Fruit fly (Drosophila melanogaster) whole organism, adult: ENCODE data around the gene CG9257.

Experiments used
- CG11617 ChIP-seq: fragments of 200-800 bp; sonication (Bioruptor generic); optimal IDR thresholded peaks from 2 replicates; lab custom pipeline; 2017; ENCODE audit warnings: mild to moderate bottlenecking, missing biosample characterization, missing genetic modification reagents, missing genetic modification characterization
- CG12768 ChIP-seq: fragments of 200-800 bp; sonication (Bioruptor generic); optimal IDR thresholded peaks from 2 replicates; lab custom pipeline; 2017; ENCODE audit warnings: missing biosample characterization, missing genetic modification characterization, mild to moderate bottlenecking, moderate library complexity, missing genetic modification reagents
- CG14711 ChIP-seq: fragments of 200-800 bp; sonication (Bioruptor generic); optimal IDR thresholded peaks from 2 replicates; lab custom pipeline; 2018; ENCODE audit warnings: missing biosample characterization, mild to moderate bottlenecking, missing genetic modification characterization, moderate library complexity
- CG1620 ChIP-seq: fragments of 200-800 bp; sonication (Bioruptor generic); optimal IDR thresholded peaks from 2 replicates; lab custom pipeline; 2016; ENCODE audit warnings: missing biosample characterization, missing genetic modification characterization
- CG33017 ChIP-seq: fragments of 200-800 bp; sonication (Bioruptor generic); optimal IDR thresholded peaks from 2 replicates; lab custom pipeline; 2018; ENCODE audit warnings: missing biosample characterization, mild to moderate bottlenecking, missing genetic modification characterization, moderate library complexity
- CG5204 ChIP-seq: fragments of 200-800 bp; sonication (Bioruptor generic); optimal IDR thresholded peaks from 2 replicates; lab custom pipeline; 2016; ENCODE audit warnings: missing biosample characterization, missing genetic modification characterization
- CG7045 ChIP-seq: fragments of 200-800 bp; sonication (Bioruptor generic); optimal IDR thresholded peaks from 2 replicates; lab custom pipeline; 2017; ENCODE audit warnings: missing biosample characterization, mild to moderate bottlenecking, missing genetic modification characterization
- CG7101 ChIP-seq: fragments of 200-800 bp; sonication (Bioruptor generic); optimal IDR thresholded peaks from 2 replicates; lab custom pipeline; 2018; ENCODE audit warnings: missing biosample characterization, mild to moderate bottlenecking, missing genetic modification characterization, moderate library complexity
- Clk ChIP-seq: fragments of 200-800 bp; sonication (Bioruptor generic); optimal IDR thresholded peaks from 2 replicates; lab custom pipeline; 2017; ENCODE audit warnings: missing biosample characterization, missing genetic modification characterization
- Crg-1 ChIP-seq: fragments of 200-800 bp; sonication (Bioruptor generic); optimal IDR thresholded peaks from 2 replicates; lab custom pipeline; 2016; ENCODE audit warnings: missing biosample characterization, missing genetic modification characterization
- Hr96 ChIP-seq: fragments of 200-800 bp; sonication (Bioruptor generic); optimal IDR thresholded peaks from 2 replicates; lab custom pipeline; 2016; ENCODE audit warnings: missing biosample characterization, missing genetic modification characterization
- Mnt ChIP-seq: fragments of 200-800 bp; sonication (Bioruptor generic); optimal IDR thresholded peaks from 2 replicates; lab custom pipeline; 2016; ENCODE audit warnings: missing biosample characterization, mild to moderate bottlenecking, missing genetic modification characterization
- bab1 ChIP-seq: fragments of 200-800 bp; sonication (Bioruptor generic); optimal IDR thresholded peaks from 3 replicates; lab custom pipeline; 2019; ENCODE audit warnings: missing biosample characterization, mild to moderate bottlenecking, missing genetic modification characterization, moderate library complexity
- cic ChIP-seq: fragments of 200-800 bp; sonication (Bioruptor generic); optimal IDR thresholded peaks from 2 replicates; lab custom pipeline; 2017; ENCODE audit warnings: missing biosample characterization, mild to moderate bottlenecking, missing genetic modification characterization, moderate library complexity
- cnc ChIP-seq, 2 experiments: fragments of >200 bp; optimal IDR thresholded peaks; 2 replicates each; lab custom pipeline; 2017
- kay ChIP-seq: fragments of 200-800 bp; sonication (Bioruptor generic); peaks from one replicate; lab custom pipeline; 2016; ENCODE audit warnings: missing biosample characterization, missing genetic modification characterization, borderline replicate concordance
- ovo ChIP-seq: fragments of 200-800 bp; sonication (Bioruptor generic); optimal IDR thresholded peaks from 2 replicates; lab custom pipeline; 2016; ENCODE audit warnings: missing biosample characterization, missing genetic modification characterization
- pad ChIP-seq: fragments of 200-800 bp; sonication (Bioruptor generic); optimal IDR thresholded peaks from 3 replicates; lab custom pipeline; 2017; ENCODE audit warnings: missing biosample characterization, missing genetic modification characterization, mild to moderate bottlenecking, moderate library complexity, missing genetic modification reagents
- tj ChIP-seq: fragments of 200-800 bp; sonication (Bioruptor generic); optimal IDR thresholded peaks from 3 replicates; lab custom pipeline; 2017; ENCODE audit warnings: missing biosample characterization, mild to moderate bottlenecking, missing genetic modification characterization, moderate library complexity
- toe ChIP-seq: fragments of 200-800 bp; sonication (Bioruptor generic); optimal IDR thresholded peaks from 2 replicates; lab custom pipeline; 2016; ENCODE audit warnings: missing biosample characterization, missing genetic modification characterization

The CG9257 gene

dm6 chr2L:21102399-21103108 lies at the start of gene CG9257:
Gene CG9257, plus strand, starts transcription at chr2L:21102743.
- TF ChIP-seq kay (GFP tag; lab: Kevin White, UChicago) = no peak
- TF ChIP-seq CG11617 (GFP tag; lab: Kevin White, UChicago) = peak; percentile 17
- peak; percentile 10 for TF ChIP-seq CG7101 (tag; lab: Kevin White, UChicago)
- TF ChIP-seq CG1620 (GFP tag; lab: Kevin White, UChicago) = no peak
- no peak for TF ChIP-seq CG7045
- TF ChIP-seq toe (GFP tag; lab: Kevin White, UChicago) = no peak
- peak; percentile 99 for TF ChIP-seq Mnt (GFP tag; lab: Kevin White, UChicago)
- TF ChIP-seq Crg-1 (GFP tag; lab: Kevin White, UChicago) = no peak
- no peak for TF ChIP-seq cnc (optimal IDR thresholded peaks at IDR 0.05; lab: Kevin White, UChicago)
- peak; percentile 33 for TF ChIP-seq CG5204 (GFP tag; lab: Kevin White, UChicago)

dm6 chr2L:21052783-21053463 lies 49.6 kb upstream of the CG9257 start, which contains the start of gene Itgbn:
Gene Itgbn, plus strand, starts transcription at chr2L:21053033.
- peak; percentile 48 for TF ChIP-seq Mnt (GFP tag; lab: Kevin White, UChicago)
- no peak for TF ChIP-seq kay (GFP tag; lab: Kevin White, UChicago)

- no peak for TF ChIP-seq ovo (GFP tag; lab: Kevin White, UChicago)
- no peak for TF ChIP-seq cic (GFP tag; lab: Kevin White, UChicago)
- no peak for TF ChIP-seq CG5204 (GFP tag; lab: Kevin White, UChicago)
- TF ChIP-seq Mnt (GFP tag; lab: Kevin White, UChicago) = no peak
- no peak for TF ChIP-seq CG7101 (tag; lab: Kevin White, UChicago)
- no peak for TF ChIP-seq bab1 (GFP tag; lab: Kevin White, UChicago)
- peak; percentile 62 for TF ChIP-seq kay (GFP tag; lab: Kevin White, UChicago)
Observed at dm6 chr2L:21053623-21054022, 48.9 kb upstream of the CG9257 start.

dm6 chr2L:21061591-21061990 lies 41.0 kb upstream of the CG9257 start:
- no peak for TF ChIP-seq CG7045
- TF ChIP-seq Clk = no peak

- TF ChIP-seq cic (GFP tag; lab: Kevin White, UChicago) = no peak
Observed at dm6 chr2L:21062611-21063010, 39.9 kb upstream of the CG9257 start.

dm6 chr2L:21065889-21066288 lies 36.7 kb upstream of the CG9257 start:
- TF ChIP-seq Hr96 (GFP tag; lab: Kevin White, UChicago) = no peak
- TF ChIP-seq tj (GFP tag; lab: Kevin White, UChicago) = peak; percentile 58
- no peak for TF ChIP-seq CG7101 (tag; lab: Kevin White, UChicago)
- no peak for TF ChIP-seq cic (GFP tag; lab: Kevin White, UChicago)

dm6 chr2L:21067137-21067536 lies 35.4 kb upstream of the CG9257 start:
- TF ChIP-seq CG12768 (GFP tag; lab: Kevin White, UChicago) (no peak), Hr96 (GFP tag; lab: Kevin White, UChicago) (no peak), Crg-1 (GFP tag; lab: Kevin White, UChicago) (no peak), cnc (optimal IDR thresholded peaks at IDR 0.05; lab: Kevin White, UChicago) (no peak), CG33017 (tag; lab: Kevin White, UChicago) (no peak), Clk (no peak), tj (GFP tag; lab: Kevin White, UChicago) (no peak), Mnt (GFP tag; lab: Kevin White, UChicago) (no peak), pad (GFP tag; lab: Kevin White, UChicago) (no peak), CG1620 (GFP tag; lab: Kevin White, UChicago) (no peak), kay (GFP tag; lab: Kevin White, UChicago) (no peak), CG7045 (no peak), CG11617 (GFP tag; lab: Kevin White, UChicago) (no peak), cic (GFP tag; lab: Kevin White, UChicago) (no peak), toe (GFP tag; lab: Kevin White, UChicago) (no peak), bab1 (GFP tag; lab: Kevin White, UChicago) (no peak), CG14711 (tag; lab: Kevin White, UChicago) (no peak), CG5204 (GFP tag; lab: Kevin White, UChicago) (no peak), ovo (GFP tag; lab: Kevin White, UChicago) (no peak), CG7101 (tag; lab: Kevin White, UChicago) (no peak)
